Fruit fly (Drosophila melanogaster) whole organism, embryonic: Measurements from ENCODE around the gene CG45207.

Experiments
- Antp ChIP-seq: fragments of 200-800 bp; sonication (Bioruptor generic); optimal IDR thresholded peaks from 3 replicates; lab custom pipeline; 2016; ENCODE audit warnings: missing biosample characterization, missing genetic modification characterization
- Asciz ChIP-seq: fragments of 200-800 bp; sonication (Bioruptor generic); optimal IDR thresholded peaks from 2 replicates; lab custom pipeline; 2017; ENCODE audit warnings: missing biosample characterization, mild to moderate bottlenecking, missing genetic modification characterization, missing genetic modification reagents
- CG1024 ChIP-seq: fragments of 200-800 bp; sonication (Bioruptor generic); IDR thresholded peaks from 2 replicates; pipeline ENCODE4 v1.3.6; 2022; ENCODE audit warnings: missing biosample characterization, missing genetic modification characterization
- CG10267 ChIP-seq: fragments of 200-800 bp; sonication (Bioruptor generic); optimal IDR thresholded peaks from 2 replicates; lab custom pipeline; 2018; ENCODE audit warnings: missing biosample characterization, mild to moderate bottlenecking, missing genetic modification characterization, moderate library complexity
- CG12104 ChIP-seq: fragments of 200-800 bp; sonication (Bioruptor generic); optimal IDR thresholded peaks from 3 replicates; lab custom pipeline; 2016; ENCODE audit warnings: missing biosample characterization, missing genetic modification characterization
- CG12219 ChIP-seq: fragments of 200-800 bp; sonication (Bioruptor generic); optimal IDR thresholded peaks from 3 replicates; lab custom pipeline; 2018; ENCODE audit warnings: missing biosample characterization, mild to moderate bottlenecking, missing genetic modification characterization
- CG12942 ChIP-seq: fragments of 200-800 bp; sonication (Bioruptor generic); optimal IDR thresholded peaks from 3 replicates; lab custom pipeline; 2016; ENCODE audit warnings: missing biosample characterization, missing genetic modification characterization
- CG16779 ChIP-seq: fragments of 200-800 bp; sonication (Bioruptor generic); IDR thresholded peaks from 2 replicates; pipeline ENCODE4 v1.3.6; 2022; ENCODE audit warnings: missing biosample characterization, missing genetic modification characterization
- CG17802 ChIP-seq: fragments of 200-800 bp; sonication (Bioruptor generic); optimal IDR thresholded peaks from 2 replicates; lab custom pipeline; 2018; ENCODE audit warnings: missing biosample characterization, mild to moderate bottlenecking, missing genetic modification characterization, moderate library complexity
- CG17829 ChIP-seq: fragments of 200-800 bp; optimal IDR thresholded peaks from 2 replicates; lab custom pipeline; 2019; ENCODE audit warnings: missing biosample characterization, mild to moderate bottlenecking, missing genetic modification characterization, moderate library complexity
- CG17912 ChIP-seq: fragments of 200-800 bp; sonication (Bioruptor generic); optimal IDR thresholded peaks from 2 replicates; lab custom pipeline; 2018; ENCODE audit warnings: missing biosample characterization, mild to moderate bottlenecking, missing genetic modification characterization
- CG3281 ChIP-seq: fragments of 200-800 bp; sonication (Bioruptor generic); optimal IDR thresholded peaks from 3 replicates; lab custom pipeline; 2017; ENCODE audit warnings: missing biosample characterization, mild to moderate bottlenecking, missing genetic modification characterization
- CG42726 ChIP-seq: fragments of 200-800 bp; sonication (Bioruptor generic); IDR thresholded peaks from 2 replicates; pipeline ENCODE4 v1.3.6; 2022; ENCODE audit warnings: missing biosample characterization, missing genetic modification characterization; ENCODE audit not compliant: partially characterized antibody
- CG4360 ChIP-seq: fragments of 200-800 bp; sonication (Bioruptor generic); IDR thresholded peaks from 2 replicates; pipeline ENCODE4 v1.3.6; 2022; ENCODE audit warnings: missing biosample characterization, missing genetic modification characterization
- CG4404 ChIP-seq: fragments of 200-800 bp; sonication (Bioruptor generic); IDR thresholded peaks from 2 replicates; pipeline ENCODE4 v1.3.6; 2022; ENCODE audit warnings: missing biosample characterization, missing genetic modification characterization
- CG6689 ChIP-seq: fragments of 200-800 bp; sonication (Bioruptor generic); IDR thresholded peaks from 2 replicates; pipeline ENCODE4 v1.3.6; 2022; ENCODE audit warnings: missing biosample characterization, missing genetic modification characterization
- CG6854 ChIP-seq: fragments of 200-800 bp; sonication (Bioruptor generic); optimal IDR thresholded peaks from 3 replicates; lab custom pipeline; 2017; ENCODE audit warnings: missing biosample characterization, mild to moderate bottlenecking, missing genetic modification characterization
- CG8089 ChIP-seq: fragments of 200-800 bp; sonication (Bioruptor generic); optimal IDR thresholded peaks from 3 replicates; lab custom pipeline; 2016; ENCODE audit warnings: missing biosample characterization, missing genetic modification characterization
- CG8281 ChIP-seq: fragments of 200-800 bp; sonication (Bioruptor generic); optimal IDR thresholded peaks from 2 replicates; lab custom pipeline; 2018; ENCODE audit warnings: missing biosample characterization, mild to moderate bottlenecking, missing genetic modification characterization, moderate library complexity
- CG8924 ChIP-seq: fragments of 200-800 bp; optimal IDR thresholded peaks from 3 replicates; lab custom pipeline; 2019; ENCODE audit warnings: missing biosample characterization, mild to moderate bottlenecking, missing genetic modification characterization, moderate library complexity
- CG9609 ChIP-seq: fragments of 200-800 bp; sonication (Bioruptor generic); optimal IDR thresholded peaks from 3 replicates; lab custom pipeline; 2016; ENCODE audit warnings: missing biosample characterization, missing genetic modification characterization
- CG9817 ChIP-seq: fragments of 200-800 bp; sonication (Bioruptor generic); optimal IDR thresholded peaks from 2 replicates; lab custom pipeline; 2018; ENCODE audit warnings: missing biosample characterization, mild to moderate bottlenecking, missing genetic modification characterization, moderate library complexity
- CkIIα-i1 ChIP-seq: fragments of 200-800 bp; sonication (Bioruptor generic); IDR thresholded peaks from 2 replicates; pipeline ENCODE4 v1.3.6; 2022; ENCODE audit warnings: missing biosample characterization, missing genetic modification characterization
- Dbx ChIP-seq: fragments of 200-800 bp; sonication (Bioruptor generic); IDR thresholded peaks from 3 replicates; pipeline ENCODE4 v1.3.6; 2022; ENCODE audit warnings: missing biosample characterization, missing genetic modification characterization
- E2f1 ChIP-seq: fragments of 200-800 bp; sonication (Bioruptor generic); IDR thresholded peaks from 2 replicates; pipeline ENCODE4 v1.3.6; 2022; ENCODE audit warnings: missing biosample characterization, missing genetic modification characterization
- HLH4C ChIP-seq: fragments of 200-800 bp; sonication (Bioruptor generic); IDR thresholded peaks from 3 replicates; pipeline ENCODE4 v1.3.6; 2022; ENCODE audit warnings: missing biosample characterization, missing genetic modification characterization; ENCODE audit not compliant: partially characterized antibody
- Hr39 ChIP-seq: fragments of >200 bp; optimal IDR thresholded peaks from 2 replicates; lab custom pipeline; 2017
- Hsf ChIP-seq: fragments of 200-800 bp; sonication (Bioruptor generic); optimal IDR thresholded peaks from 3 replicates; lab custom pipeline; 2016; ENCODE audit warnings: missing biosample characterization, missing genetic modification characterization
- Opbp ChIP-seq: fragments of 200-800 bp; sonication (Bioruptor generic); IDR thresholded peaks from 3 replicates; pipeline ENCODE4 v1.3.6; 2022; ENCODE audit warnings: missing biosample characterization, missing genetic modification characterization; ENCODE audit not compliant: partially characterized antibody
- Stat92E ChIP-seq, 3 experiments: fragments of >200 bp in 2 of 3; fragments of 200-800 bp in 1 of 3; sonication (Bioruptor generic) in 1 of 3; optimal IDR thresholded peaks; 2 replicates each; lab custom pipeline; 2017 to 2019; ENCODE audit warnings: missing biosample characterization in 3 of 3, missing genetic modification characterization in 3 of 3, mild to moderate bottlenecking in 1 of 3, moderate library complexity in 1 of 3
- Vsx1 ChIP-seq: fragments of 200-800 bp; sonication (Bioruptor generic); optimal IDR thresholded peaks from 2 replicates; lab custom pipeline; 2017; ENCODE audit warnings: missing biosample characterization, mild to moderate bottlenecking, missing genetic modification characterization, missing genetic modification reagents
- YL-1 ChIP-seq: fragments of 200-800 bp; sonication (Bioruptor generic); optimal IDR thresholded peaks from 3 replicates; lab custom pipeline; 2017; ENCODE audit warnings: missing biosample characterization, mild to moderate bottlenecking, missing genetic modification characterization
- ac ChIP-seq: fragments of 200-800 bp; sonication (Bioruptor generic); optimal IDR thresholded peaks from 3 replicates; lab custom pipeline; 2017; ENCODE audit warnings: missing biosample characterization, mild to moderate bottlenecking, missing genetic modification characterization
- amos ChIP-seq: fragments of 200-800 bp; sonication (Bioruptor generic); IDR thresholded peaks from 2 replicates; pipeline ENCODE4 v1.3.6; 2022; ENCODE audit warnings: missing biosample characterization, missing genetic modification characterization; ENCODE audit not compliant: partially characterized antibody
- bcd ChIP-seq: fragments of 200-800 bp; sonication (Bioruptor generic); optimal IDR thresholded peaks from 2 replicates; lab custom pipeline; 2017; ENCODE audit warnings: missing biosample characterization, mild to moderate bottlenecking, missing genetic modification characterization
- bigmax ChIP-seq: fragments of 200-800 bp; sonication (Bioruptor generic); optimal IDR thresholded peaks from 2 replicates; lab custom pipeline; 2018; ENCODE audit warnings: missing biosample characterization, mild to moderate bottlenecking, missing genetic modification characterization
- cato ChIP-seq: fragments of 200-800 bp; sonication (Bioruptor generic); optimal IDR thresholded peaks from 2 replicates; lab custom pipeline; 2016; ENCODE audit warnings: missing biosample characterization, missing genetic modification characterization, borderline replicate concordance
- chn ChIP-seq: fragments of 200-800 bp; sonication (Bioruptor generic); optimal IDR thresholded peaks from 2 replicates; lab custom pipeline; 2016; ENCODE audit warnings: missing biosample characterization, missing genetic modification characterization
- disco-r ChIP-seq: fragments of 200-800 bp; sonication (Bioruptor generic); optimal IDR thresholded peaks from 2 replicates; lab custom pipeline; 2016; ENCODE audit warnings: missing biosample characterization, missing genetic modification characterization
- dmrt11E ChIP-seq: fragments of 200-800 bp; sonication (Bioruptor generic); optimal IDR thresholded peaks from 3 replicates; lab custom pipeline; 2018; ENCODE audit warnings: missing biosample characterization, mild to moderate bottlenecking, missing genetic modification characterization, moderate library complexity
- dpn ChIP-seq, 2 experiments: fragments of 200-800 bp; sonication (Bioruptor generic); optimal IDR thresholded peaks; 3 replicates each; lab custom pipeline; 2016; ENCODE audit warnings: missing biosample characterization in 2 of 2, missing genetic modification characterization in 2 of 2
- eyg ChIP-seq: fragments of 200-800 bp; sonication (Bioruptor generic); optimal IDR thresholded peaks from 3 replicates; lab custom pipeline; 2016; ENCODE audit warnings: missing biosample characterization, missing genetic modification characterization
- fru ChIP-seq: fragments of >200 bp; optimal IDR thresholded peaks from 2 replicates; lab custom pipeline; 2017
- ham ChIP-seq: fragments of 200-800 bp; sonication (Bioruptor generic); IDR thresholded peaks from 2 replicates; pipeline ENCODE4 v1.3.6; 2022; ENCODE audit warnings: missing biosample characterization, missing genetic modification characterization
- kay ChIP-seq: fragments of 200-800 bp; sonication (Bioruptor generic); optimal IDR thresholded peaks from 2 replicates; lab custom pipeline; 2016; ENCODE audit warnings: missing biosample characterization, missing genetic modification characterization
- onecut ChIP-seq: fragments of 200-800 bp; sonication (Bioruptor generic); IDR thresholded peaks from 2 replicates; pipeline ENCODE4 v1.3.6; 2022; ENCODE audit warnings: missing biosample characterization, missing genetic modification characterization
- pum ChIP-seq: fragments of 200-800 bp; sonication (Bioruptor generic); optimal IDR thresholded peaks from 2 replicates; lab custom pipeline; 2016; ENCODE audit warnings: missing biosample characterization, missing genetic modification characterization
- sr ChIP-seq: fragments of 200-800 bp; sonication (Bioruptor generic); IDR thresholded peaks from 3 replicates; pipeline ENCODE4 v1.3.6; 2022; ENCODE audit warnings: missing biosample characterization, missing genetic modification characterization
- tna ChIP-seq: fragments of 200-800 bp; sonication (Bioruptor generic); IDR thresholded peaks from 2 replicates; pipeline ENCODE4 v1.3.6; 2022; ENCODE audit warnings: missing biosample characterization, missing genetic modification characterization; ENCODE audit not compliant: partially characterized antibody
- tup ChIP-seq: fragments of 200-800 bp; sonication (Bioruptor generic); optimal IDR thresholded peaks from 2 replicates; lab custom pipeline; 2016; ENCODE audit warnings: missing biosample characterization, mild to moderate bottlenecking, missing genetic modification characterization, moderate library complexity
- wor ChIP-seq: fragments of 200-800 bp; sonication (Bioruptor generic); IDR thresholded peaks from 2 replicates; pipeline ENCODE4 v1.3.6; 2022; ENCODE audit warnings: missing biosample characterization, missing genetic modification characterization

CG45207 gene

DNA sequence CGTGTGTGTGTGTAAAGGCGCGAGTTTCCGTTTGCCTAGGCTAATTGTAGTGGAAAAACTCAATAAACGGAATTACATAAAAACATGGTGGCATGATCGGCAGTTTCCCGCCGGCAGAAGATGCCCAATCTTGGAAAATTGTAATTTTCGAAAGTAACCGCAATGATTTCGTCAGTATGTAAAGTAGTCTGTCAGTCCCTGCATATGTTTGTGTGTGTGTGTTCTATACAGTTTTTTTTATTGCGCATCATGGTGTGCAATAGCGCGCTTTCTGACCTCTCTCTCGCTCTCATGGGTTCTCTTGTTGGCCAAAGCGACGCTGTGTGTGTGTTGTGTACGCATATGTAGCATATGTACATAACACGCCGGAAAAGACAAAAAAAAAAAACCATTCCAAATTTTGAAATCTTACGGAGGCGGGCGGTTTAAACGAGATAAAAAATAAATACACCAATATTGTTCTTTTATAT is 19.2 kb upstream of the CG45207 start (continued):
- peak in 1 of 2 experiments; percentile 16 for TF ChIP-seq dpn (GFP tag; optimal IDR thresholded peaks at IDR 0.05; lab: Kevin White, UChicago)
- peak; percentile 23 for TF ChIP-seq disco-r (GFP tag; lab: Kevin White, UChicago)
- TF ChIP-seq CG6689 (GFP tag; lab: Robert Waterston, UW) = peak; percentile 17; the same call in 1 of the 2 replicates
- no peak for TF ChIP-seq Stat92E (GFP tag; optimal IDR thresholded peaks at IDR 0.05; lab: Kevin White, UChicago)
- TF ChIP-seq wor (GFP tag; lab: Robert Waterston, UW) = no peak
- TF ChIP-seq CG17829 = no peak
- no peak for TF ChIP-seq tna (GFP tag; lab: Robert Waterston, UW)
- no peak for TF ChIP-seq tup (GFP tag; lab: Kevin White, UChicago)
- TF ChIP-seq CG8924 (tag; lab: Kevin White, UChicago) = peak; percentile 45
- TF ChIP-seq CG12219 = no peak
- TF ChIP-seq bigmax (GFP tag; lab: Kevin White, UChicago) = no peak
- TF ChIP-seq CG8281 = no peak
- no peak for TF ChIP-seq fru (lab: Kevin White, UChicago)
- no peak for TF ChIP-seq Antp (GFP tag; lab: Kevin White, UChicago)
- no peak for TF ChIP-seq pum (GFP tag; lab: Kevin White, UChicago)
- peak; percentile 32 for TF ChIP-seq CG12104
- TF ChIP-seq Vsx1 (GFP tag; lab: Kevin White, UChicago) = peak; percentile 61
- TF ChIP-seq YL-1 (GFP tag; lab: Kevin White, UChicago) = peak; percentile 60
- peak; percentile 30 for TF ChIP-seq CG9817 (tag; lab: Kevin White, UChicago)
- TF ChIP-seq dmrt11E (tag; lab: Kevin White, UChicago) = no peak
- no peak for TF ChIP-seq CG4360 (GFP tag; lab: Robert Waterston, UW)
- TF ChIP-seq amos (GFP tag; lab: Robert Waterston, UW) = no peak
- TF ChIP-seq sr (GFP tag; lab: Robert Waterston, UW) = no peak
- peak; percentile 49 for TF ChIP-seq CG3281 (GFP tag; lab: Kevin White, UChicago)
- no peak for TF ChIP-seq cato (GFP tag; lab: Kevin White, UChicago)
- no peak for TF ChIP-seq Hr39 (lab: Kevin White, UChicago)
- no peak for TF ChIP-seq ham
- peak; percentile 63; the same call in 1 of the 2 replicates for TF ChIP-seq E2f1 (GFP tag; lab: Robert Waterston, UW)
- TF ChIP-seq CG1024 = 0 out of 2 replicates have a peak, but pooled peaks have one; percentile 28
- TF ChIP-seq Opbp (GFP tag; lab: Robert Waterston, UW) = no peak; the same call in 2 of the 3 replicates
- peak; percentile 50; the same call in 1 of the 3 replicates for TF ChIP-seq Dbx (GFP tag; lab: Robert Waterston, UW)
- TF ChIP-seq ac (GFP tag; lab: Kevin White, UChicago) = no peak
- TF ChIP-seq eyg (GFP tag; lab: Kevin White, UChicago) = peak; percentile 22
- no peak for TF ChIP-seq CG9609 (GFP tag; lab: Kevin White, UChicago)
- no peak for TF ChIP-seq kay (GFP tag; lab: Kevin White, UChicago)
- TF ChIP-seq CG8089 = peak; percentile 30
- no peak for TF ChIP-seq Hsf (GFP tag; lab: Kevin White, UChicago)
- no peak for TF ChIP-seq CG10267 (tag; lab: Kevin White, UChicago)
- no peak for TF ChIP-seq CG17802 (tag; lab: Kevin White, UChicago)
- TF ChIP-seq CG42726 (GFP tag; lab: Robert Waterston, UW) = no peak
- TF ChIP-seq bcd (GFP tag; lab: Kevin White, UChicago) = peak; percentile 14
- peak; percentile 47 for TF ChIP-seq CG12942 (GFP tag; lab: Kevin White, UChicago)
- peak; percentile 71 for TF ChIP-seq CG17912 (GFP tag; lab: Kevin White, UChicago)
- peak; percentile 53 for TF ChIP-seq Asciz (GFP tag; lab: Kevin White, UChicago)
- TF ChIP-seq onecut (GFP tag; lab: Robert Waterston, UW) = peak; percentile 35; the same call in 1 of the 2 replicates
- no peak for TF ChIP-seq CG16779 (GFP tag; lab: Robert Waterston, UW)
- no peak for TF ChIP-seq CG4404 (GFP tag; lab: Robert Waterston, UW)
- peak; percentile 6 for TF ChIP-seq chn
- TF ChIP-seq CkIIα-i1 (GFP tag; lab: Robert Waterston, UW) = no peak
- TF ChIP-seq CG6854 (GFP tag; lab: Kevin White, UChicago) = no peak
- no peak for TF ChIP-seq HLH4C (GFP tag; lab: Robert Waterston, UW)
